Fruit fly (Drosophila melanogaster) whole organism, embryonic: Measurements from ENCODE around the gene Hpd.
A peak's percentile ranks its signal among the peaks of the same experiment; 100 is the strongest.

ENCODE experiments used
- Abd-B ChIP-seq: fragments of 200-800 bp; sonication (Bioruptor generic); optimal IDR thresholded peaks from 2 replicates; lab custom pipeline; 2018; ENCODE audit warnings: missing biosample characterization, mild to moderate bottlenecking, missing genetic modification characterization, moderate library complexity
- CG10462 ChIP-seq: fragments of 200-800 bp; sonication (Bioruptor generic); optimal IDR thresholded peaks from 2 replicates; lab custom pipeline; 2016; ENCODE audit warnings: missing biosample characterization, missing genetic modification characterization
- CG12104 ChIP-seq: fragments of 200-800 bp; sonication (Bioruptor generic); optimal IDR thresholded peaks from 3 replicates; lab custom pipeline; 2016; ENCODE audit warnings: missing biosample characterization, missing genetic modification characterization
- CG13287 ChIP-seq: fragments of 200-800 bp; sonication (Bioruptor generic); IDR thresholded peaks from 2 replicates; pipeline ENCODE4 v1.3.6; 2022; ENCODE audit warnings: missing biosample characterization, missing genetic modification characterization; ENCODE audit not compliant: partially characterized antibody
- CG13894 ChIP-seq: fragments of 200-800 bp; sonication (Bioruptor generic); optimal IDR thresholded peaks from 3 replicates; lab custom pipeline; 2018; ENCODE audit warnings: missing biosample characterization, mild to moderate bottlenecking, missing genetic modification characterization, moderate library complexity
- CG14965 ChIP-seq: fragments of 200-800 bp; sonication (Bioruptor generic); optimal IDR thresholded peaks from 2 replicates; lab custom pipeline; 2016; ENCODE audit warnings: missing biosample characterization, missing genetic modification characterization, borderline replicate concordance
- CG15011 ChIP-seq: fragments of 200-800 bp; sonication (Bioruptor generic); optimal IDR thresholded peaks from 3 replicates; lab custom pipeline; 2018; ENCODE audit warnings: missing biosample characterization, mild to moderate bottlenecking, missing genetic modification characterization
- CG17361 ChIP-seq: fragments of 200-800 bp; sonication (Bioruptor generic); IDR thresholded peaks from 3 replicates; pipeline ENCODE4 v1.3.6; 2022; ENCODE audit warnings: missing biosample characterization, missing genetic modification characterization
- CG18262 ChIP-seq: fragments of 200-800 bp; optimal IDR thresholded peaks from 3 replicates; lab custom pipeline; 2019; ENCODE audit warnings: missing biosample characterization, mild to moderate bottlenecking, missing genetic modification characterization, moderate library complexity
- CG2199 ChIP-seq: fragments of 200-800 bp; sonication (Bioruptor generic); IDR thresholded peaks from 3 replicates; pipeline ENCODE4 v1.3.6; 2022; ENCODE audit warnings: missing biosample characterization, missing genetic modification characterization
- CG32772 ChIP-seq: fragments of 200-800 bp; sonication (Bioruptor generic); IDR thresholded peaks from 2 replicates; pipeline ENCODE4 v1.3.6; 2022; ENCODE audit warnings: missing biosample characterization, missing genetic modification characterization
- CG34376 ChIP-seq: fragments of 200-800 bp; sonication (Bioruptor generic); optimal IDR thresholded peaks from 2 replicates; lab custom pipeline; 2018; ENCODE audit warnings: missing biosample characterization, mild to moderate bottlenecking, missing genetic modification characterization
- CG5953 ChIP-seq: fragments of 200-800 bp; sonication (Bioruptor generic); IDR thresholded peaks from 2 replicates; pipeline ENCODE4 v1.3.6; 2022; ENCODE audit warnings: missing biosample characterization, missing genetic modification characterization
- CG6254 ChIP-seq: fragments of 200-800 bp; sonication (Bioruptor generic); optimal IDR thresholded peaks from 3 replicates; lab custom pipeline; 2017; ENCODE audit warnings: mild to moderate bottlenecking, missing biosample characterization, missing genetic modification reagents, missing genetic modification characterization
- CG7357 ChIP-seq: fragments of 200-800 bp; sonication (Bioruptor generic); IDR thresholded peaks from 3 replicates; pipeline ENCODE4 v1.3.6; 2022; ENCODE audit warnings: missing biosample characterization, missing genetic modification characterization
- Elba2 ChIP-seq: fragments of 200-800 bp; sonication (Bioruptor generic); optimal IDR thresholded peaks from 3 replicates; lab custom pipeline; 2016; ENCODE audit warnings: missing biosample characterization, missing genetic modification characterization
- Fer2 ChIP-seq: fragments of 200-800 bp; sonication (Bioruptor generic); optimal IDR thresholded peaks from 2 replicates; lab custom pipeline; 2018; ENCODE audit warnings: missing biosample characterization, mild to moderate bottlenecking, missing genetic modification characterization, moderate library complexity
- Gsc ChIP-seq: fragments of 200-800 bp; sonication (Bioruptor generic); IDR thresholded peaks from 2 replicates; pipeline ENCODE4 v1.3.6; 2022; ENCODE audit warnings: missing biosample characterization, missing genetic modification characterization
- Hr39 ChIP-seq: fragments of >200 bp; optimal IDR thresholded peaks from 2 replicates; lab custom pipeline; 2017
- Lpt ChIP-seq: fragments of >200 bp; optimal IDR thresholded peaks from 2 replicates; lab custom pipeline; 2018; ENCODE audit warnings: missing biosample characterization, missing genetic modification characterization
- Mad ChIP-seq: fragments of 200-800 bp; sonication (Bioruptor generic); optimal IDR thresholded peaks from 2 replicates; lab custom pipeline; 2016; ENCODE audit warnings: missing biosample characterization, missing genetic modification characterization
- Med ChIP-seq: fragments of 200-800 bp; sonication (Bioruptor generic); peaks from one replicate; lab custom pipeline; 2016; ENCODE audit warnings: missing biosample characterization, missing genetic modification characterization, mild to moderate bottlenecking, inconsistent platforms, moderate library complexity
- Mrtf ChIP-seq: fragments of 200-800 bp; sonication (Bioruptor generic); IDR thresholded peaks from 3 replicates; pipeline ENCODE4 v1.3.6; 2022; ENCODE audit warnings: missing biosample characterization, missing genetic modification characterization
- Neu2 ChIP-seq: fragments of 200-800 bp; sonication (Bioruptor generic); optimal IDR thresholded peaks from 3 replicates; lab custom pipeline; 2016; ENCODE audit warnings: missing biosample characterization, missing genetic modification characterization, borderline replicate concordance
- Sox100B ChIP-seq: fragments of 200-800 bp; sonication (Bioruptor generic); optimal IDR thresholded peaks from 3 replicates; lab custom pipeline; 2018; ENCODE audit warnings: missing biosample characterization, mild to moderate bottlenecking, missing genetic modification characterization
- bbx ChIP-seq: fragments of 200-800 bp; sonication (Bioruptor generic); IDR thresholded peaks from 2 replicates; pipeline ENCODE4 v1.3.6; 2022; ENCODE audit warnings: missing biosample characterization, missing genetic modification characterization; ENCODE audit not compliant: partially characterized antibody
- bcd ChIP-seq: fragments of 200-800 bp; sonication (Bioruptor generic); optimal IDR thresholded peaks from 2 replicates; lab custom pipeline; 2017; ENCODE audit warnings: missing biosample characterization, mild to moderate bottlenecking, missing genetic modification characterization
- bigmax ChIP-seq: fragments of 200-800 bp; sonication (Bioruptor generic); optimal IDR thresholded peaks from 2 replicates; lab custom pipeline; 2018; ENCODE audit warnings: missing biosample characterization, mild to moderate bottlenecking, missing genetic modification characterization
- bowl ChIP-seq: fragments of 200-800 bp; sonication (Bioruptor generic); IDR thresholded peaks from 2 replicates; pipeline ENCODE4 v1.3.6; 2022; ENCODE audit warnings: missing biosample characterization, missing genetic modification characterization
- cato ChIP-seq: fragments of 200-800 bp; sonication (Bioruptor generic); optimal IDR thresholded peaks from 2 replicates; lab custom pipeline; 2016; ENCODE audit warnings: missing biosample characterization, missing genetic modification characterization, borderline replicate concordance
- dmrt99B ChIP-seq: fragments of 200-800 bp; sonication (Bioruptor generic); optimal IDR thresholded peaks from 2 replicates; lab custom pipeline; 2018; ENCODE audit warnings: missing biosample characterization, mild to moderate bottlenecking, missing genetic modification characterization, moderate library complexity
- hb ChIP-seq: fragments of 200-800 bp; sonication (Bioruptor generic); IDR thresholded peaks from 3 replicates; pipeline ENCODE4 v1.3.6; 2022; ENCODE audit warnings: missing biosample characterization, missing genetic modification characterization; ENCODE audit not compliant: partially characterized antibody
- hth ChIP-seq: fragments of >200 bp; optimal IDR thresholded peaks from 2 replicates; lab custom pipeline; 2017; ENCODE audit warnings: inconsistent platforms
- jumu ChIP-seq: fragments of 200-800 bp; sonication (Bioruptor generic); optimal IDR thresholded peaks from 3 replicates; lab custom pipeline; 2016; ENCODE audit warnings: missing biosample characterization, missing genetic modification characterization
- kah ChIP-seq: fragments of 200-800 bp; sonication (Bioruptor generic); optimal IDR thresholded peaks from 2 replicates; lab custom pipeline; 2018; ENCODE audit warnings: missing biosample characterization, mild to moderate bottlenecking, missing genetic modification characterization
- ken ChIP-seq: fragments of 200-800 bp; sonication (Bioruptor generic); IDR thresholded peaks from 3 replicates; pipeline ENCODE4 v1.3.6; 2022; ENCODE audit warnings: missing biosample characterization, missing genetic modification characterization
- lab ChIP-seq: fragments of 200-800 bp; sonication (Bioruptor generic); optimal IDR thresholded peaks from 3 replicates; lab custom pipeline; 2017; ENCODE audit warnings: missing biosample characterization, missing genetic modification characterization, mild to moderate bottlenecking, moderate library complexity, missing genetic modification reagents
- lilli ChIP-seq: fragments of 200-800 bp; sonication (Bioruptor generic); optimal IDR thresholded peaks from 3 replicates; lab custom pipeline; 2016; ENCODE audit warnings: missing biosample characterization, missing genetic modification characterization
- lola ChIP-seq, 3 experiments: fragments of >200 bp in 2 of 3; fragments of 200-800 bp in 1 of 3; sonication (Bioruptor generic) in 1 of 3; optimal IDR thresholded peaks; 2 replicates each; lab custom pipeline; 2017 to 2019; ENCODE audit warnings: missing biosample characterization in 3 of 3, missing genetic modification characterization in 3 of 3, mild to moderate bottlenecking in 1 of 3, moderate library complexity in 1 of 3
- luna ChIP-seq: fragments of 200-800 bp; sonication (Bioruptor generic); optimal IDR thresholded peaks from 2 replicates; lab custom pipeline; 2016; ENCODE audit warnings: missing biosample characterization, missing genetic modification characterization
- mam ChIP-seq: fragments of 200-800 bp; sonication (Bioruptor generic); optimal IDR thresholded peaks from 3 replicates; lab custom pipeline; 2016; ENCODE audit warnings: missing biosample characterization, missing genetic modification characterization
- odd ChIP-seq: fragments of 200-800 bp; sonication (Bioruptor generic); optimal IDR thresholded peaks from 2 replicates; lab custom pipeline; 2017; ENCODE audit warnings: missing biosample characterization, mild to moderate bottlenecking, missing genetic modification characterization
- onecut ChIP-seq: fragments of 200-800 bp; sonication (Bioruptor generic); IDR thresholded peaks from 2 replicates; pipeline ENCODE4 v1.3.6; 2022; ENCODE audit warnings: missing biosample characterization, missing genetic modification characterization
- org-1 ChIP-seq: fragments of 200-800 bp; sonication (Bioruptor generic); optimal IDR thresholded peaks from 2 replicates; lab custom pipeline; 2017; ENCODE audit warnings: missing biosample characterization, missing genetic modification characterization
- peb ChIP-seq: fragments of 200-800 bp; sonication (Bioruptor generic); IDR thresholded peaks from 2 replicates; pipeline ENCODE4 v1.3.6; 2022; ENCODE audit warnings: missing biosample characterization, missing genetic modification characterization
- pzg ChIP-seq: fragments of 200-800 bp; sonication (Bioruptor generic); optimal IDR thresholded peaks from 3 replicates; lab custom pipeline; 2018; ENCODE audit warnings: missing biosample characterization, mild to moderate bottlenecking, missing genetic modification characterization, moderate library complexity
- ro ChIP-seq: fragments of 200-800 bp; sonication (Bioruptor generic); IDR thresholded peaks from 2 replicates; pipeline ENCODE4 v1.3.6; 2022; ENCODE audit warnings: missing biosample characterization, missing genetic modification characterization
- stwl ChIP-seq: fragments of 200-800 bp; sonication (Bioruptor generic); optimal IDR thresholded peaks from 3 replicates; lab custom pipeline; 2018; ENCODE audit warnings: missing biosample characterization, mild to moderate bottlenecking, missing genetic modification characterization, moderate library complexity
- trh ChIP-seq: fragments of 200-800 bp; sonication (Bioruptor generic); optimal IDR thresholded peaks from 2 replicates; lab custom pipeline; 2016; ENCODE audit warnings: missing biosample characterization, missing genetic modification characterization
- ttk ChIP-seq: fragments of 200-800 bp; sonication (Bioruptor generic); IDR thresholded peaks from 2 replicates; pipeline ENCODE4 v2.1.2; 2022; ENCODE audit warnings: missing biosample characterization, missing genetic modification characterization
- vnd ChIP-seq: fragments of 200-800 bp; sonication (Bioruptor generic); IDR thresholded peaks from 3 replicates; pipeline ENCODE4 v1.3.6; 2022; ENCODE audit warnings: missing biosample characterization, missing genetic modification characterization; ENCODE audit not compliant: partially characterized antibody
- wdn ChIP-seq: fragments of 200-800 bp; sonication (Bioruptor generic); IDR thresholded peaks from 2 replicates; pipeline ENCODE4 v1.3.6; 2022; ENCODE audit warnings: missing biosample characterization, missing genetic modification characterization

Gene Hpd

DNA sequence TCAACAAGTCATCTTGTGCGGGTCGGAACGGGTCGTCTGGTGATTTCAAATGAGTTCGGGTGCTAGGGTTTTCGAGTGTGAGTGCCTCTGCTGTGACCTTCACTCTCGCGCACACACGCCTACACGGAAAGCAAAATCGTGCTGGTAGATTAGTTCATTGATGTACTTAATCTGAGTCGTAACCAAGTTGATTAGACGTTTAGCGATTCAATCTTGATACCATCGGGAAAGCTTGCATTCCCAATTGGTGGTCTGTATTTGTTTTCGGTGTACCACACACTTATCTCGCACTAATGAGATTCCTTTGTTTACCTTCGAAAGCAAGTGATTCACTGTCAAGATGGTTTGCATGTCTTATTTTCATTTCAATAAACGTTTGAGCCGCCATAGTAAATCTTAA lies 50.7 kb downstream of the Hpd start (continued):
- TF ChIP-seq onecut (GFP tag; lab: Robert Waterston, UW) (no peak), lilli (GFP tag; lab: Kevin White, UChicago) (peak; percentile 68), bigmax (GFP tag; lab: Kevin White, UChicago) (no peak), Sox100B (no peak), CG2199 (no peak), CG34376 (peak; percentile 86), Neu2 (GFP tag; lab: Kevin White, UChicago) (no peak), CG32772 (GFP tag; lab: Robert Waterston, UW) (no peak), CG13287 (GFP tag; lab: Robert Waterston, UW) (no peak), bowl (GFP tag; lab: Robert Waterston, UW) (no peak), odd (GFP tag; lab: Kevin White, UChicago) (no peak), luna (no peak), Mad (no peak), Hr39 (lab: Kevin White, UChicago) (no peak), CG12104 (GFP tag; lab: Kevin White, UChicago) (no peak), stwl (tag; lab: Kevin White, UChicago) (no peak), Fer2 (no peak), wdn (GFP tag; lab: Robert Waterston, UW) (peak; percentile 54; the same call in 1 of the 2 replicates), CG17361 (GFP tag; lab: Robert Waterston, UW) (0 out of 3 replicates have a peak, but pooled peaks have one; percentile 17), CG15011 (GFP tag; lab: Kevin White, UChicago) (no peak), vnd (no peak), CG6254 (GFP tag; lab: Kevin White, UChicago) (no peak), ken (GFP tag; lab: Robert Waterston, UW) (no peak), Lpt (no peak), CG7357 (GFP tag; lab: Robert Waterston, UW) (no peak), trh (GFP tag; lab: Kevin White, UChicago) (no peak), lab (GFP tag; lab: Kevin White, UChicago) (peak; percentile 67), Gsc (no peak), cato (GFP tag; lab: Kevin White, UChicago) (no peak), CG13894 (tag; lab: Kevin White, UChicago) (peak; percentile 24), CG18262 (tag; lab: Kevin White, UChicago) (no peak), hth (no peak), Abd-B (GFP tag; lab: Kevin White, UChicago) (no peak), lola (GFP tag; optimal IDR thresholded peaks at IDR 0.05; lab: Kevin White, UChicago) (no peak), CG5953 (GFP tag; lab: Robert Waterston, UW) (no peak), jumu (GFP tag; lab: Kevin White, UChicago) (peak; percentile 16), mam (GFP tag; lab: Kevin White, UChicago) (peak; percentile 40), Elba2 (GFP tag; lab: Kevin White, UChicago) (no peak), CG10462 (GFP tag; lab: Kevin White, UChicago) (no peak), bcd (GFP tag; lab: Kevin White, UChicago) (peak; percentile 10), org-1 (GFP tag; lab: Kevin White, UChicago) (peak; percentile 36), dmrt99B (tag; lab: Kevin White, UChicago) (peak; percentile 38), CG14965 (GFP tag; lab: Kevin White, UChicago) (no peak), pzg (GFP tag; lab: Kevin White, UChicago) (no peak), bbx (GFP tag; lab: Robert Waterston, UW) (no peak), kah (GFP tag; lab: Kevin White, UChicago) (no peak), ro (GFP tag; lab: Robert Waterston, UW) (no peak), peb (no peak), hb (no peak), Mrtf (GFP tag; lab: Robert Waterston, UW) (0 out of 3 replicates have a peak, but pooled peaks have one; percentile 36), Med (GFP tag; lab: Kevin White, UChicago) (peak; percentile 92), ttk (0 out of 2 replicates have a peak, but pooled peaks have one; percentile 16)
